Worm (Caenorhabditis elegans) whole organism, late embryonic: ENCODE data around the gene ceh-87.
"Not testable (repeated sequence)": the region's sequence is repeated elsewhere in the genome, so short reads cannot be mapped to it uniquely, and the experiment has no call there.

Experiments
- ceh-18 ChIP-seq: sonication (generic microtip); optimal IDR thresholded peaks from 2 replicates; lab custom pipeline; 2016; ENCODE audit warnings: missing genetic modification characterization, missing compliant biosample characterization
- hlh-15 ChIP-seq: sonication (generic microtip); optimal IDR thresholded peaks from 2 replicates; lab custom pipeline; 2016; ENCODE audit warnings: missing genetic modification characterization, missing compliant biosample characterization
- lin-11 ChIP-seq: fragments of 200-800 bp; sonication (Bioruptor generic); optimal IDR thresholded peaks from 2 replicates; lab custom pipeline; 2018; ENCODE audit warnings: mild to moderate bottlenecking, missing genetic modification characterization, missing compliant biosample characterization
- rnt-1 ChIP-seq: sonication (generic microtip); optimal IDR thresholded peaks from 2 replicates; lab custom pipeline; 2016; ENCODE audit warnings: missing genetic modification characterization, missing compliant biosample characterization
- sox-4 ChIP-seq: sonication (generic microtip); optimal IDR thresholded peaks from 2 replicates; lab custom pipeline; 2017; ENCODE audit warnings: mild to moderate bottlenecking, missing genetic modification characterization, inconsistent platforms, missing compliant biosample characterization
- ttx-3 ChIP-seq: sonication (generic microtip); optimal IDR thresholded peaks from 2 replicates; lab custom pipeline; 2016; ENCODE audit warnings: missing genetic modification reagents, missing genetic modification characterization, missing compliant biosample characterization

ce11 chrII:2688616-2689015, 4.5 kb upstream of the ceh-87 start, which contains the start of gene nspf-2:
- TF ChIP-seq ceh-18; lin-11 (tag; lab: Kevin White, UChicago); hlh-15; ttx-3 (tag; lab: Kevin White, UChicago); rnt-1 (tag; lab: Kevin White, UChicago); sox-4: not testable (repeated sequence)
